Fruit fly (Drosophila melanogaster) whole organism, embryonic: Measurements from ENCODE around the gene Hap40.

Source experiments
- Atf3 ChIP-seq: fragments of 200-800 bp; sonication (Bioruptor generic); optimal IDR thresholded peaks from 3 replicates; lab custom pipeline; 2016; ENCODE audit warnings: missing biosample characterization, missing genetic modification characterization
- CG10321 ChIP-seq: fragments of 200-800 bp; sonication (Bioruptor generic); IDR thresholded peaks from 2 replicates; pipeline ENCODE4 v1.3.6; 2022; ENCODE audit warnings: missing biosample characterization, missing genetic modification characterization
- CG11696 ChIP-seq: fragments of 200-800 bp; sonication (Bioruptor generic); IDR thresholded peaks from 2 replicates; pipeline ENCODE4 v1.3.6; 2022; ENCODE audit warnings: missing biosample characterization, missing genetic modification characterization
- CG12155 ChIP-seq: fragments of 200-800 bp; sonication (Bioruptor generic); optimal IDR thresholded peaks from 3 replicates; lab custom pipeline; 2016; ENCODE audit warnings: missing biosample characterization, missing genetic modification characterization
- CG12219 ChIP-seq: fragments of 200-800 bp; sonication (Bioruptor generic); optimal IDR thresholded peaks from 3 replicates; lab custom pipeline; 2018; ENCODE audit warnings: missing biosample characterization, mild to moderate bottlenecking, missing genetic modification characterization
- CG13775 ChIP-seq: fragments of 200-800 bp; sonication (Bioruptor generic); optimal IDR thresholded peaks from 3 replicates; lab custom pipeline; 2017; ENCODE audit warnings: missing biosample characterization, mild to moderate bottlenecking, missing genetic modification characterization
- CG14710 ChIP-seq: fragments of 200-800 bp; sonication (Bioruptor generic); optimal IDR thresholded peaks from 3 replicates; lab custom pipeline; 2019; ENCODE audit warnings: missing biosample characterization, mild to moderate bottlenecking, missing genetic modification characterization, moderate library complexity
- CG15011 ChIP-seq: fragments of 200-800 bp; sonication (Bioruptor generic); optimal IDR thresholded peaks from 3 replicates; lab custom pipeline; 2018; ENCODE audit warnings: missing biosample characterization, mild to moderate bottlenecking, missing genetic modification characterization
- CG15073 ChIP-seq: fragments of 200-800 bp; sonication (Bioruptor generic); optimal IDR thresholded peaks from 2 replicates; lab custom pipeline; 2016; ENCODE audit warnings: missing biosample characterization, missing genetic modification characterization
- CG17568 ChIP-seq: fragments of 200-800 bp; sonication (Bioruptor generic); optimal IDR thresholded peaks from 2 replicates; lab custom pipeline; 2018; ENCODE audit warnings: missing biosample characterization, mild to moderate bottlenecking, missing genetic modification characterization, moderate library complexity
- CG1792 ChIP-seq: fragments of 200-800 bp; sonication (Bioruptor generic); optimal IDR thresholded peaks from 2 replicates; lab custom pipeline; 2016; ENCODE audit warnings: missing biosample characterization, missing genetic modification characterization
- CG18476 ChIP-seq: fragments of 200-800 bp; sonication (Bioruptor generic); optimal IDR thresholded peaks from 2 replicates; lab custom pipeline; 2016; ENCODE audit warnings: missing biosample characterization, mild to moderate bottlenecking, missing genetic modification characterization
- CG18619 ChIP-seq: fragments of 200-800 bp; sonication (Bioruptor generic); optimal IDR thresholded peaks from 3 replicates; lab custom pipeline; 2017; ENCODE audit warnings: missing biosample characterization, mild to moderate bottlenecking, missing genetic modification characterization
- CG2875 ChIP-seq: fragments of 200-800 bp; sonication (Bioruptor generic); optimal IDR thresholded peaks from 2 replicates; lab custom pipeline; 2017; ENCODE audit warnings: missing biosample characterization, mild to moderate bottlenecking, missing genetic modification characterization, missing genetic modification reagents
- CG30403 ChIP-seq: fragments of 200-800 bp; sonication (Bioruptor generic); optimal IDR thresholded peaks from 3 replicates; lab custom pipeline; 2016; ENCODE audit warnings: missing biosample characterization, missing genetic modification characterization
- CG31365 ChIP-seq: fragments of 200-800 bp; sonication (Bioruptor generic); optimal IDR thresholded peaks from 2 replicates; lab custom pipeline; 2018; ENCODE audit warnings: missing biosample characterization, mild to moderate bottlenecking, missing genetic modification characterization
- CG3281 ChIP-seq: fragments of 200-800 bp; sonication (Bioruptor generic); optimal IDR thresholded peaks from 3 replicates; lab custom pipeline; 2017; ENCODE audit warnings: missing biosample characterization, mild to moderate bottlenecking, missing genetic modification characterization
- CG43689 ChIP-seq: fragments of 200-800 bp; sonication (Bioruptor generic); IDR thresholded peaks from 2 replicates; pipeline ENCODE4 v1.3.6; 2022; ENCODE audit warnings: missing biosample characterization, missing genetic modification characterization
- CG4404 ChIP-seq: fragments of 200-800 bp; sonication (Bioruptor generic); IDR thresholded peaks from 2 replicates; pipeline ENCODE4 v1.3.6; 2022; ENCODE audit warnings: missing biosample characterization, missing genetic modification characterization
- CG5953 ChIP-seq: fragments of 200-800 bp; sonication (Bioruptor generic); IDR thresholded peaks from 2 replicates; pipeline ENCODE4 v1.3.6; 2022; ENCODE audit warnings: missing biosample characterization, missing genetic modification characterization
- CG6854 ChIP-seq: fragments of 200-800 bp; sonication (Bioruptor generic); optimal IDR thresholded peaks from 3 replicates; lab custom pipeline; 2017; ENCODE audit warnings: missing biosample characterization, mild to moderate bottlenecking, missing genetic modification characterization
- CG7556 ChIP-seq: fragments of 200-800 bp; sonication (Bioruptor generic); optimal IDR thresholded peaks from 2 replicates; lab custom pipeline; 2017; ENCODE audit warnings: missing biosample characterization, mild to moderate bottlenecking, missing genetic modification characterization
- CG7928 ChIP-seq: fragments of 200-800 bp; sonication (Bioruptor generic); optimal IDR thresholded peaks from 2 replicates; lab custom pipeline; 2017; ENCODE audit warnings: missing biosample characterization, mild to moderate bottlenecking, missing genetic modification characterization
- CG8089 ChIP-seq: fragments of 200-800 bp; sonication (Bioruptor generic); optimal IDR thresholded peaks from 3 replicates; lab custom pipeline; 2016; ENCODE audit warnings: missing biosample characterization, missing genetic modification characterization
- CG8944 ChIP-seq: fragments of 200-800 bp; sonication (Bioruptor generic); optimal IDR thresholded peaks from 3 replicates; lab custom pipeline; 2016; ENCODE audit warnings: missing biosample characterization, missing genetic modification characterization
- CG9932 ChIP-seq: fragments of 200-800 bp; sonication (Bioruptor generic); IDR thresholded peaks from 2 replicates; pipeline ENCODE4 v1.3.6; 2022; ENCODE audit warnings: missing biosample characterization, missing genetic modification characterization
- CrebB ChIP-seq: fragments of 200-800 bp; sonication (Bioruptor generic); optimal IDR thresholded peaks from 3 replicates; lab custom pipeline; 2018; ENCODE audit warnings: missing biosample characterization, mild to moderate bottlenecking, missing genetic modification characterization
- Dbx ChIP-seq: fragments of 200-800 bp; sonication (Bioruptor generic); IDR thresholded peaks from 3 replicates; pipeline ENCODE4 v1.3.6; 2022; ENCODE audit warnings: missing biosample characterization, missing genetic modification characterization
- Deaf1 ChIP-seq: fragments of 200-800 bp; optimal IDR thresholded peaks from 3 replicates; lab custom pipeline; 2019; ENCODE audit warnings: missing biosample characterization, mild to moderate bottlenecking, missing genetic modification characterization, moderate library complexity
- Dfd ChIP-seq, 2 experiments: fragments of >200 bp; optimal IDR thresholded peaks; 2 replicates each; lab custom pipeline; 2017; ENCODE audit warnings: missing biosample characterization in 2 of 2, missing genetic modification characterization in 2 of 2
- Dip3 ChIP-seq: fragments of 200-800 bp; sonication (Bioruptor generic); optimal IDR thresholded peaks from 3 replicates; lab custom pipeline; 2016; ENCODE audit warnings: missing biosample characterization, missing genetic modification characterization
- Hr78 ChIP-seq, 2 experiments: fragments of 200-800 bp in 1 of 2; fragments of >200 bp in 1 of 2; sonication (Bioruptor generic) in 1 of 2; optimal IDR thresholded peaks; 2 replicates each; lab custom pipeline; 2017 to 2019; ENCODE audit warnings: missing biosample characterization in 2 of 2, missing genetic modification characterization in 2 of 2, mild to moderate bottlenecking in 1 of 2, moderate library complexity in 1 of 2
- Lhr ChIP-seq: fragments of 200-800 bp; sonication (Bioruptor generic); optimal IDR thresholded peaks from 3 replicates; lab custom pipeline; 2017; ENCODE audit warnings: mild to moderate bottlenecking, missing biosample characterization, missing genetic modification reagents, missing genetic modification characterization
- ara ChIP-seq: fragments of 200-800 bp; sonication (Bioruptor generic); IDR thresholded peaks from 2 replicates; pipeline ENCODE4 v1.3.6; 2022; ENCODE audit warnings: missing biosample characterization, missing genetic modification characterization
- az2 ChIP-seq: fragments of 200-800 bp; sonication (Bioruptor generic); optimal IDR thresholded peaks from 3 replicates; lab custom pipeline; 2016; ENCODE audit warnings: missing biosample characterization, missing genetic modification characterization
- caup ChIP-seq: fragments of 200-800 bp; sonication (Bioruptor generic); optimal IDR thresholded peaks from 3 replicates; lab custom pipeline; 2017; ENCODE audit warnings: missing biosample characterization, mild to moderate bottlenecking, missing genetic modification characterization, moderate library complexity; ENCODE audit not compliant: severe bottlenecking
- cg ChIP-seq: fragments of 200-800 bp; sonication (Bioruptor generic); optimal IDR thresholded peaks from 3 replicates; lab custom pipeline; 2019; ENCODE audit warnings: missing biosample characterization, mild to moderate bottlenecking, missing genetic modification characterization, moderate library complexity
- croc ChIP-seq: fragments of 200-800 bp; sonication (Bioruptor generic); conservative IDR thresholded peaks from 3 replicates; pipeline ENCODE4 v1.3.6; 2022; ENCODE audit warnings: missing biosample characterization, missing genetic modification characterization
- eve ChIP-seq, 2 experiments: fragments of >200 bp; optimal IDR thresholded peaks; 2 replicates each; lab custom pipeline; 2017; ENCODE audit warnings: missing biosample characterization in 2 of 2, missing genetic modification characterization in 2 of 2
- fru ChIP-seq: fragments of >200 bp; optimal IDR thresholded peaks from 2 replicates; lab custom pipeline; 2017
- gcm2 ChIP-seq: fragments of 200-800 bp; sonication (Bioruptor generic); optimal IDR thresholded peaks from 2 replicates; lab custom pipeline; 2016; ENCODE audit warnings: missing biosample characterization, missing genetic modification characterization
- h ChIP-seq: fragments of >200 bp; optimal IDR thresholded peaks from 2 replicates; lab custom pipeline; 2017
- kay ChIP-seq: fragments of 200-800 bp; sonication (Bioruptor generic); optimal IDR thresholded peaks from 2 replicates; lab custom pipeline; 2016; ENCODE audit warnings: missing biosample characterization, missing genetic modification characterization
- nau ChIP-seq: fragments of 200-800 bp; sonication (Bioruptor generic); optimal IDR thresholded peaks from 3 replicates; lab custom pipeline; 2017; ENCODE audit warnings: missing biosample characterization, mild to moderate bottlenecking, missing genetic modification characterization, missing genetic modification reagents
- pho ChIP-seq: fragments of 200-800 bp; sonication (Bioruptor generic); optimal IDR thresholded peaks from 2 replicates; lab custom pipeline; 2016; ENCODE audit warnings: missing biosample characterization, missing genetic modification characterization
- phol ChIP-seq: fragments of 200-800 bp; sonication (Bioruptor generic); optimal IDR thresholded peaks from 3 replicates; lab custom pipeline; 2018; ENCODE audit warnings: missing biosample characterization, mild to moderate bottlenecking, missing genetic modification characterization, moderate library complexity
- ranshi ChIP-seq: fragments of 200-800 bp; sonication (Bioruptor generic); IDR thresholded peaks from 2 replicates; pipeline ENCODE4 v1.3.6; 2022; ENCODE audit warnings: missing biosample characterization, missing genetic modification characterization
- row ChIP-seq: fragments of 200-800 bp; sonication (Bioruptor generic); IDR thresholded peaks from 3 replicates; pipeline ENCODE4 v1.3.6; 2022; ENCODE audit warnings: missing biosample characterization, missing genetic modification characterization
- schlank ChIP-seq: fragments of 200-800 bp; sonication (Bioruptor generic); optimal IDR thresholded peaks from 2 replicates; lab custom pipeline; 2018; ENCODE audit warnings: missing biosample characterization, mild to moderate bottlenecking, missing genetic modification characterization
- sd ChIP-seq: fragments of 200-800 bp; sonication (Bioruptor generic); optimal IDR thresholded peaks from 3 replicates; lab custom pipeline; 2018; ENCODE audit warnings: missing biosample characterization, mild to moderate bottlenecking, missing genetic modification characterization, moderate library complexity
- slbo ChIP-seq: fragments of 200-800 bp; sonication (Bioruptor generic); IDR thresholded peaks from 2 replicates; pipeline ENCODE4 v1.3.6; 2022; ENCODE audit warnings: missing biosample characterization, missing genetic modification characterization
- sug ChIP-seq: fragments of 200-800 bp; optimal IDR thresholded peaks from 2 replicates; lab custom pipeline; 2019; ENCODE audit warnings: missing biosample characterization, mild to moderate bottlenecking, missing genetic modification characterization, moderate library complexity

Hap40 gene

DNA sequence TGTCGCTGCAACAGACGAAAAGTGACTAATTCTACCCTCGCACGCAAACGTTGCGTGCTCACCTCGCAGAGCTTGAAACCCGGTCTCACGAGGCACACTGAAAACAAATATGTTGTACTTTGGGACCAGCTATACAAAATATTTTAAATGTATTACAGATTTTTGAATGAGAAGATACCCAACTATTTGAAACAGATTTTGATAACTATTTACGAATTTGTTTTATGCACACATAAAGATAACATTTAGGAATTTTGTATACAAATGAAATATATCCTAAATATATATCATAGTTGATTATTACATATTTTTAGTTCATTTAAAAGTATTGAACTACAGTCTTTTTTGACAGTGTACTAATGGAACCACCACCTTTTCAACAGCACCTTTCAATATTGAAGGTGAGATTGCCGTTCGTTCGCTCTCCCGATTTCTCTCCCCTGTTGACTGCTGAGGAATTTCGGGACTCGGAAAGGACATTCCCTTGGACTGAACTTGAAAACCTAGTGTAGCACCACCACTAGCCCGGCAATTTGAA lies 32.8 kb upstream of the Hap40 start, which contains the start of gene CG15646 (continued):
- TF ChIP-seq CG14710 (tag; lab: Kevin White, UChicago) (peak; percentile 93), CG8944 (GFP tag; lab: Kevin White, UChicago) (no peak), CG15011 (peak; percentile 52), croc (peak; percentile 75), Lhr (peak; percentile 43), CG12219 (peak; percentile 47), CG1792 (no peak), h (lab: Kevin White, UChicago) (no peak), CG9932 (GFP tag; lab: Robert Waterston, UW) (no peak), caup (GFP tag; lab: Kevin White, UChicago) (peak; percentile 25), kay (peak; percentile 34), ranshi (GFP tag; lab: Robert Waterston, UW) (peak; percentile 32; the same call in 1 of the 2 replicates), Dfd (GFP tag; optimal IDR thresholded peaks at IDR 0.05; lab: Kevin White, UChicago) (no peak), row (peak; percentile 74), slbo (GFP tag; lab: Robert Waterston, UW) (no peak), CG5953 (GFP tag; lab: Robert Waterston, UW) (no peak), pho (GFP tag; lab: Kevin White, UChicago) (no peak), Hr78 (GFP tag; optimal IDR thresholded peaks at IDR 0.05; lab: Kevin White, UChicago) (no peak), CrebB (tag; lab: Kevin White, UChicago) (peak; percentile 11), az2 (GFP tag; lab: Kevin White, UChicago) (peak; percentile 62), Atf3 (no peak), sd (tag; lab: Kevin White, UChicago) (peak; percentile 62), nau (GFP tag; lab: Kevin White, UChicago) (no peak), CG3281 (GFP tag; lab: Kevin White, UChicago) (no peak), ara (GFP tag; lab: Robert Waterston, UW) (peak; percentile 83), CG18476 (GFP tag; lab: Kevin White, UChicago) (peak; percentile 98), fru (lab: Kevin White, UChicago) (no peak), CG31365 (tag; lab: Kevin White, UChicago) (no peak), CG8089 (GFP tag; lab: Kevin White, UChicago) (no peak), CG43689 (GFP tag; lab: Robert Waterston, UW) (no peak), eve (GFP tag; optimal IDR thresholded peaks at IDR 0.05; lab: Kevin White, UChicago) (peak in 1 of 2 experiments; percentile 61), CG17568 (GFP tag; lab: Kevin White, UChicago) (no peak), CG13775 (GFP tag; lab: Kevin White, UChicago) (peak; percentile 76), CG15073 (GFP tag; lab: Kevin White, UChicago) (no peak), phol (tag; lab: Kevin White, UChicago) (peak; percentile 87), CG2875 (GFP tag; lab: Kevin White, UChicago) (peak; percentile 57), Deaf1 (tag; lab: Kevin White, UChicago) (peak; percentile 43), gcm2 (GFP tag; lab: Kevin White, UChicago) (no peak), CG7556 (GFP tag; lab: Kevin White, UChicago) (peak; percentile 82), CG30403 (GFP tag; lab: Kevin White, UChicago) (peak; percentile 70), CG4404 (GFP tag; lab: Robert Waterston, UW) (peak; percentile 84), Dbx (no peak), CG6854 (GFP tag; lab: Kevin White, UChicago) (no peak), CG7928 (GFP tag; lab: Kevin White, UChicago) (no peak), CG10321 (GFP tag; lab: Robert Waterston, UW) (no peak), schlank (tag; lab: Kevin White, UChicago) (no peak), sug (tag; lab: Kevin White, UChicago) (no peak), Dip3 (GFP tag; lab: Kevin White, UChicago) (no peak), CG12155 (GFP tag; lab: Kevin White, UChicago) (peak; percentile 24), CG18619 (GFP tag; lab: Kevin White, UChicago) (peak; percentile 52), CG11696 (GFP tag; lab: Robert Waterston, UW) (no peak), cg (GFP tag; lab: Kevin White, UChicago) (no peak)
